Fruit fly (Drosophila melanogaster) whole organism, adult: ENCODE measurements around the gene CG12729.

Experiments
- CG11617 ChIP-seq: fragments of 200-800 bp; sonication (Bioruptor generic); optimal IDR thresholded peaks from 2 replicates; lab custom pipeline; 2017; ENCODE audit warnings: mild to moderate bottlenecking, missing biosample characterization, missing genetic modification reagents, missing genetic modification characterization
- CG12768 ChIP-seq: fragments of 200-800 bp; sonication (Bioruptor generic); optimal IDR thresholded peaks from 2 replicates; lab custom pipeline; 2017; ENCODE audit warnings: missing biosample characterization, missing genetic modification characterization, mild to moderate bottlenecking, moderate library complexity, missing genetic modification reagents
- CG14711 ChIP-seq: fragments of 200-800 bp; sonication (Bioruptor generic); optimal IDR thresholded peaks from 2 replicates; lab custom pipeline; 2018; ENCODE audit warnings: missing biosample characterization, mild to moderate bottlenecking, missing genetic modification characterization, moderate library complexity
- CG1620 ChIP-seq: fragments of 200-800 bp; sonication (Bioruptor generic); optimal IDR thresholded peaks from 2 replicates; lab custom pipeline; 2016; ENCODE audit warnings: missing biosample characterization, missing genetic modification characterization
- CG33017 ChIP-seq: fragments of 200-800 bp; sonication (Bioruptor generic); optimal IDR thresholded peaks from 2 replicates; lab custom pipeline; 2018; ENCODE audit warnings: missing biosample characterization, mild to moderate bottlenecking, missing genetic modification characterization, moderate library complexity
- CG5204 ChIP-seq: fragments of 200-800 bp; sonication (Bioruptor generic); optimal IDR thresholded peaks from 2 replicates; lab custom pipeline; 2016; ENCODE audit warnings: missing biosample characterization, missing genetic modification characterization
- CG7045 ChIP-seq: fragments of 200-800 bp; sonication (Bioruptor generic); optimal IDR thresholded peaks from 2 replicates; lab custom pipeline; 2017; ENCODE audit warnings: missing biosample characterization, mild to moderate bottlenecking, missing genetic modification characterization
- CG7101 ChIP-seq: fragments of 200-800 bp; sonication (Bioruptor generic); optimal IDR thresholded peaks from 2 replicates; lab custom pipeline; 2018; ENCODE audit warnings: missing biosample characterization, mild to moderate bottlenecking, missing genetic modification characterization, moderate library complexity
- Clk ChIP-seq: fragments of 200-800 bp; sonication (Bioruptor generic); optimal IDR thresholded peaks from 2 replicates; lab custom pipeline; 2017; ENCODE audit warnings: missing biosample characterization, missing genetic modification characterization
- Crg-1 ChIP-seq: fragments of 200-800 bp; sonication (Bioruptor generic); optimal IDR thresholded peaks from 2 replicates; lab custom pipeline; 2016; ENCODE audit warnings: missing biosample characterization, missing genetic modification characterization
- Hr96 ChIP-seq: fragments of 200-800 bp; sonication (Bioruptor generic); optimal IDR thresholded peaks from 2 replicates; lab custom pipeline; 2016; ENCODE audit warnings: missing biosample characterization, missing genetic modification characterization
- Mnt ChIP-seq: fragments of 200-800 bp; sonication (Bioruptor generic); optimal IDR thresholded peaks from 2 replicates; lab custom pipeline; 2016; ENCODE audit warnings: missing biosample characterization, mild to moderate bottlenecking, missing genetic modification characterization
- bab1 ChIP-seq: fragments of 200-800 bp; sonication (Bioruptor generic); optimal IDR thresholded peaks from 3 replicates; lab custom pipeline; 2019; ENCODE audit warnings: missing biosample characterization, mild to moderate bottlenecking, missing genetic modification characterization, moderate library complexity
- cic ChIP-seq: fragments of 200-800 bp; sonication (Bioruptor generic); optimal IDR thresholded peaks from 2 replicates; lab custom pipeline; 2017; ENCODE audit warnings: missing biosample characterization, mild to moderate bottlenecking, missing genetic modification characterization, moderate library complexity
- cnc ChIP-seq, 2 experiments: fragments of >200 bp; optimal IDR thresholded peaks; 2 replicates each; lab custom pipeline; 2017
- kay ChIP-seq: fragments of 200-800 bp; sonication (Bioruptor generic); peaks from one replicate; lab custom pipeline; 2016; ENCODE audit warnings: missing biosample characterization, missing genetic modification characterization, borderline replicate concordance
- ovo ChIP-seq: fragments of 200-800 bp; sonication (Bioruptor generic); optimal IDR thresholded peaks from 2 replicates; lab custom pipeline; 2016; ENCODE audit warnings: missing biosample characterization, missing genetic modification characterization
- pad ChIP-seq: fragments of 200-800 bp; sonication (Bioruptor generic); optimal IDR thresholded peaks from 3 replicates; lab custom pipeline; 2017; ENCODE audit warnings: missing biosample characterization, missing genetic modification characterization, mild to moderate bottlenecking, moderate library complexity, missing genetic modification reagents
- tj ChIP-seq: fragments of 200-800 bp; sonication (Bioruptor generic); optimal IDR thresholded peaks from 3 replicates; lab custom pipeline; 2017; ENCODE audit warnings: missing biosample characterization, mild to moderate bottlenecking, missing genetic modification characterization, moderate library complexity
- toe ChIP-seq: fragments of 200-800 bp; sonication (Bioruptor generic); optimal IDR thresholded peaks from 2 replicates; lab custom pipeline; 2016; ENCODE audit warnings: missing biosample characterization, missing genetic modification characterization

CG12729 gene

DNA sequence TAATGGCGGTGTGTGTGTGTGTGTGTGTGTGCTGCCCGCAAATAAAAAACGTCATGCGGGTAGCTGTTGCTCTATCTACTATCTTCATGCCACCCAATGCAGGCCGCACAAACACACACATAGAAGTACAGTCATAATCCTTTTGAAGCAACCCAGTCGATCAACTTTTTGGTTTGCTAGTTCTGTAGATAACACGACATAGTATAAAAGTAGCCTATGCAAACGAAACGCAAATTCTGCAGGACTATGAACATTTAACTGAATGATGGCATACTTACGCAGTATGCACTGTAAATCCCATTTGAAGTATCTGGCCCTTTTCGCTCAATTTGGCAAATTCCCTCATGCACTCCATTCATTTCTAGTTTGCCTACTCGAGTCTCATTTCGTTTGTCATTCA lies 21.0 kb downstream of the CG12729 start:
- no peak for TF ChIP-seq ovo (GFP tag; lab: Kevin White, UChicago)
- TF ChIP-seq CG14711 = no peak

DNA sequence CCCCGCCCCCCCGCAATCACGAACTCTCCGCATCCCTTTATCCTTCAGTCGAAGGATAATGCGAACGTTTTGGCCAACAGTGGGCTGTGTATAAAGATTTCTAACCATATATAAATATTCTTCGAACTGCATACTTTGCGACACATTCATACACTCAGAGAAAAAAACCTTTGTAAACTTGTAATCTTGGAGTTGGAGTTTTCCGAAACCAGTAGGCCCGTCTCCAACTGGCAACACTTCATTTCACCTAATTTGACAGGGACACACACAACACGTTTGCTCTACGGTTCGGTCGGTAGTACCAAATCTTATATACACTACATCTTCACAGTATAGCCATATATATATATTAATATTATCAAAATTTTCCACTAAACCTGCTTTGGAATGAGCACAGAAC lies 23.7 kb downstream of the CG12729 start, which contains the start of gene CG15764:
Gene CG15764 (plus strand): TSS at position 301 of the 400 bp plus-strand sequence.
- no peak for TF ChIP-seq CG7101
- TF ChIP-seq ovo (GFP tag; lab: Kevin White, UChicago) = no peak
- TF ChIP-seq Mnt = no peak
- no peak for TF ChIP-seq Clk
- no peak for TF ChIP-seq CG12768 (GFP tag; lab: Kevin White, UChicago)
- TF ChIP-seq CG14711 = no peak

DNA sequence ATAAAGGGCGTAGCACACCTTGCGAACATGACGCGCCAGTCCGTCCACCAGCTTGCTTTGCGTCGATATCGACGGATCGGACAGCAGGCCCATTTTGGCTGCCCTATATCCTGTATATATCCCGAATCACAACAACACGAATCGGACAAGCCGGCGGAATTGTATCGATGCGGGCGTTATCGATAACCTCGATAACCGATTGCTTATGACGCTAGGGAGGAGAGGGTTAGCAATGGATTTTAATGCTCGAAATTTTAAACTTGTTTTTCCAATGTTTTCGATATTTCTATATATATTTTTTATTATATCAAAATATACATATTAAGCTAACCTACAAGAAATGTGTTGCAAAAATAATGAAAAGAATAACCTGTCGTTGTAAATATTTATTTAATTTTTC lies 28.1 kb downstream of the CG12729 start, which contains the start of gene GAA1:
Gene GAA1 (minus strand): TSS at position 194 of the 400 bp plus-strand sequence.
- TF ChIP-seq CG14711 (peak; percentile 57), CG11617 (GFP tag; lab: Kevin White, UChicago) (peak; percentile 11), bab1 (GFP tag; lab: Kevin White, UChicago) (peak; percentile 53), Mnt (peak; percentile 3), Clk (no peak), toe (GFP tag; lab: Kevin White, UChicago) (no peak), CG33017 (tag; lab: Kevin White, UChicago) (no peak), CG7101 (peak; percentile 8), pad (GFP tag; lab: Kevin White, UChicago) (no peak), tj (GFP tag; lab: Kevin White, UChicago) (no peak)

DNA sequence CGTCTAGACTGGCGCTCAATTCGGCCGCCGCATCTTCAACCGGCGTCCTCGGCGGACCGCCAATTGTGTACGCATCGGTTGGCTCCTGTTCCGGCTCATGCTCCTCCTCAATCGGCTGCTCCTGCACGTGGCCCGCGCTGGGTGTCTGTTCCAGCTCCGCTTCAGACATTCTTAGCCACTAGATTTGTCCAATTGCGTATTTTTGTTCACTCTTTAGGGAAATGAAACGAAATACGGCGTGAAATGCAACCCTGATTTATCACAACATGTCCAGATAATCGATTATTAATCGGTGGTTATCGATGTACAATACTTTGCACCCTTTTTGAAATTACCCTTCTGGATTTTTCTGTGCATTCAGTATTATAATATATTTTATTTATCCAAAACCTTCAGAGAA lies 31.5 kb downstream of the CG12729 start, which contains the start of gene mof:
Gene mof (minus strand): TSS at position 270 of the 400 bp plus-strand sequence.
- no peak for TF ChIP-seq CG5204 (GFP tag; lab: Kevin White, UChicago)
- no peak for TF ChIP-seq ovo (GFP tag; lab: Kevin White, UChicago)
- no peak for TF ChIP-seq CG33017 (tag; lab: Kevin White, UChicago)
- no peak for TF ChIP-seq CG7045 (GFP tag; lab: Kevin White, UChicago)
- TF ChIP-seq cic = no peak
- peak; percentile 17 for TF ChIP-seq Mnt
- TF ChIP-seq tj (GFP tag; lab: Kevin White, UChicago) = no peak
- TF ChIP-seq cnc (optimal IDR thresholded peaks at IDR 0.05; lab: Kevin White, UChicago) = no peak
- peak; percentile 74 for TF ChIP-seq bab1 (GFP tag; lab: Kevin White, UChicago)

DNA sequence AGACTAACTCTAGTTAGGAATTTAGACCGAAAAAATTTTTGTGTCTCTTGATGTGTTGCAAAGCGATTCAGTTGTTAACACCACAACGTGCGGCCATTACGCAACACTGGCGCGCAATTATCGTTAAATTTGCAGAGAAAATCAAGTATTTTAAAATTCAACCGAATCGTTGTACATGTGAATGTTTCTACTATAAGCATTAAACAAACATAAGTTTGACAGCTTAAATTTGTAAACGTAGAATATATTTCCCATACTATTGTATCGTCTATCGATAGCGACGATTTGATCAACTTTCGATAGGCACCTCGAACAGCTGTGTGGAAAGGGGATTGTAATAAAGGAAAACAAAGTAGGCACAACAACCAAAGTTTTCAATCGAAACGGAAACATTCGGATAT lies 34.5 kb downstream of the CG12729 start, which contains the start of the genes Usp30 and CG16721:
Gene Usp30 (minus strand): TSS at position 245 of the 401 bp plus-strand sequence.
Gene CG16721 (plus strand): TSS at position 327 of the 401 bp plus-strand sequence.
- TF ChIP-seq Clk = no peak
- no peak for TF ChIP-seq kay (GFP tag; lab: Kevin White, UChicago)
- TF ChIP-seq pad (GFP tag; lab: Kevin White, UChicago) = peak; percentile 83
- peak; percentile 24 for TF ChIP-seq tj (GFP tag; lab: Kevin White, UChicago)
- peak; percentile 71 for TF ChIP-seq CG33017 (tag; lab: Kevin White, UChicago)
- TF ChIP-seq toe (GFP tag; lab: Kevin White, UChicago) = peak; percentile 37
- peak; percentile 86 for TF ChIP-seq Mnt
- peak; percentile 68 for TF ChIP-seq CG12768 (GFP tag; lab: Kevin White, UChicago)
- no peak for TF ChIP-seq CG5204 (GFP tag; lab: Kevin White, UChicago)
- TF ChIP-seq cnc (optimal IDR thresholded peaks at IDR 0.05; lab: Kevin White, UChicago) = no peak
- peak; percentile 48 for TF ChIP-seq cic
- peak; percentile 80 for TF ChIP-seq bab1 (GFP tag; lab: Kevin White, UChicago)
- peak; percentile 85 for TF ChIP-seq CG7101
- TF ChIP-seq Crg-1 (GFP tag; lab: Kevin White, UChicago) = peak; percentile 95
- TF ChIP-seq ovo (GFP tag; lab: Kevin White, UChicago) = peak; percentile 55
- peak; percentile 69 for TF ChIP-seq CG11617 (GFP tag; lab: Kevin White, UChicago)
- TF ChIP-seq CG14711 = peak; percentile 76
- peak; percentile 22 for TF ChIP-seq CG7045 (GFP tag; lab: Kevin White, UChicago)
- TF ChIP-seq CG1620 (GFP tag; lab: Kevin White, UChicago) = peak; percentile 89
- no peak for TF ChIP-seq Hr96 (GFP tag; lab: Kevin White, UChicago)

DNA sequence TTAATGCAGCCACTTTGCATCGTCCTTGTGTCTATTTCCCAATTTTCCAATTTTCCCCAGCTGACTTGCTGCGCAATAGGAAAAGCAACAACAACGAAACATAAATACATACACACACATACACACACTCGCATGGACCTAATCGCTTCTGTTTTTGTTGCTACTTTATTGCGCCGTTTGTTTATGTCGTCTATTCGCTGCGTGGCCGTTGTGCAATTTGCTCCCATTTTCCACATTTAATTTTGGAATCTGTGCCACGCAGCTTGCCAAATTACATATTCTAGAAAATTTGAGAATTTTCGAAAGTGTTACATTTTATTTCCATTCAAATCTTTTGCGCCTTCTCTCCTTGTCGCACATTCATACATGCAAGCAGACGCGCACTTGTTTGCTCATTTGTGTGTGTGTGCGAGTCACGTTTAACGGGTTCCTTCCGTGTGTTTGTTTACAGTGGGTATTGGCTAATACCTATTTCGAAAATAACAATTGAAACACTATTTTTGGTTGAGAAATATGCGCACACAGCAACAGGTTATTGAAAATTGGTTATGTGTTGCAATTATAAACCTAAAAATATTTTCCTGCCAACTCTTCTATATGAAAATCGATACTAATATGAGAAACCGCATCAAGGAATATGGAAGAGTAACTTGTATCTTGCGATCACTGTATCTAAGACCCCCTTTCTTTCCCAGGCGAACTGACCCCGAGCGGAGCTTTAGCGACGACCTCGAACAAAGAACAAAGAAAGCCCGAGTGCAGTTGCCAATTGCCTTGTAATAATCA lies 35.3 kb downstream of the CG12729 start:
- TF ChIP-seq pad (GFP tag; lab: Kevin White, UChicago) (peak; percentile 65), CG11617 (GFP tag; lab: Kevin White, UChicago) (peak; percentile 65), CG5204 (GFP tag; lab: Kevin White, UChicago) (no peak), CG7045 (GFP tag; lab: Kevin White, UChicago) (peak; percentile 65), toe (GFP tag; lab: Kevin White, UChicago) (peak; percentile 63), CG33017 (tag; lab: Kevin White, UChicago) (peak; percentile 80), kay (GFP tag; lab: Kevin White, UChicago) (no peak), CG14711 (peak; percentile 78), Clk (peak; percentile 33), bab1 (GFP tag; lab: Kevin White, UChicago) (peak; percentile 90), Hr96 (GFP tag; lab: Kevin White, UChicago) (no peak), cnc (optimal IDR thresholded peaks at IDR 0.05; lab: Kevin White, UChicago) (no peak), CG1620 (GFP tag; lab: Kevin White, UChicago) (peak; percentile 64), CG12768 (GFP tag; lab: Kevin White, UChicago) (peak; percentile 76), CG7101 (peak; percentile 82), cic (peak; percentile 7), Crg-1 (GFP tag; lab: Kevin White, UChicago) (peak; percentile 70), tj (GFP tag; lab: Kevin White, UChicago) (peak; percentile 54), Mnt (peak; percentile 89), ovo (GFP tag; lab: Kevin White, UChicago) (peak; percentile 94)
